Fruit fly (Drosophila melanogaster): ENCODE measurements around the gene SdicA.
A peak's percentile ranks its signal among the peaks of the same experiment; 100 is the strongest.

The SdicA gene

DNA sequence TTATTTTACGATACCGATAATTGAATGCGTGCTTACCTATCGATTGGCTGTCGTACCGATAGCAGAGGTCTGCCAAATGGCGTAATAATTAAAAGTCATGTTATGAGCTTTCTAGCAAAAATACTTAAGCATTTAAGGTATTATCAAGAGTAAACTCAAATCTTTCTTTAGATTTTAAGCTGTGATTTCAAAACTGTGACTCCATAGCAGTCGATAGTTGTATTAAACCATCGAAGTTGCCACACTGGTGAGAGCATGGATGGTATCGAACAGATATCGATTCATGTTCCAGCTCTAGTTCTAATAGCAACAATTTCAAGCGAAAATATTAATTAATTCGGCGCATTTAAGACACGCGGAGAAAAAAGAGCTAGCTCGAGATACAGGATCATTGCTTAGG, 49.3 kb upstream of the SdicA start, which contains the start of the genes CG17068 and Rab10 (continued):
- no peak for TF ChIP-seq Hmr (GFP tag; optimal IDR thresholded peaks at IDR 0.05)
- TF ChIP-seq CoRest (tag; optimal IDR thresholded peaks at IDR 0.05): peak; percentile 7
- TF ChIP-seq mld (GFP tag; IDR thresholded peaks at IDR 0.05; ENCODE audit: partially characterized antibody): peak; percentile 75
- TF ChIP-seq CG14860 (GFP tag; IDR thresholded peaks at IDR 0.05; ENCODE audit: partially characterized antibody): peak; percentile 89
- no peak for TF ChIP-seq Atf3 (GFP tag; optimal IDR thresholded peaks at IDR 0.05)
- no peak for TF ChIP-seq GATAe (GFP tag; conservative IDR thresholded peaks at IDR 0.05)
- peak; percentile 81 for TF ChIP-seq Med (GFP tag)
- TF ChIP-seq sens-2 (GFP tag; IDR thresholded peaks at IDR 0.05): no peak
- peak; percentile 85 for TF ChIP-seq CG7963 (GFP tag; IDR thresholded peaks at IDR 0.05; ENCODE audit: partially characterized antibody)
- TF ChIP-seq gt (GFP tag; IDR thresholded peaks at IDR 0.05): no peak
- TF ChIP-seq phol (tag; optimal IDR thresholded peaks at IDR 0.05): peak; percentile 50
- TF ChIP-seq Usf (GFP tag; optimal IDR thresholded peaks at IDR 0.05): no peak
- TF ChIP-seq CG4617 (GFP tag; optimal IDR thresholded peaks at IDR 0.05; ENCODE audit: borderline replicate concordance): peak; percentile 69
- no peak for TF ChIP-seq tx (GFP tag; optimal IDR thresholded peaks at IDR 0.05)
- peak; percentile 95 for TF ChIP-seq HLH4C (GFP tag; IDR thresholded peaks at IDR 0.05; ENCODE audit: partially characterized antibody)
- TF ChIP-seq Opbp (GFP tag; IDR thresholded peaks at IDR 0.05; ENCODE audit: partially characterized antibody): peak; percentile 80; the same call in 2 of the 3 replicates
- TF ChIP-seq mam (GFP tag; optimal IDR thresholded peaks at IDR 0.05): peak; percentile 32
- peak; percentile 0 for TF ChIP-seq scrt (GFP tag; optimal IDR thresholded peaks at IDR 0.05)
- TF ChIP-seq MBD-R2 (GFP tag; IDR thresholded peaks at IDR 0.05): peak; percentile 63
- TF ChIP-seq CG17829 (tag; optimal IDR thresholded peaks at IDR 0.05): peak; percentile 13

DNA sequence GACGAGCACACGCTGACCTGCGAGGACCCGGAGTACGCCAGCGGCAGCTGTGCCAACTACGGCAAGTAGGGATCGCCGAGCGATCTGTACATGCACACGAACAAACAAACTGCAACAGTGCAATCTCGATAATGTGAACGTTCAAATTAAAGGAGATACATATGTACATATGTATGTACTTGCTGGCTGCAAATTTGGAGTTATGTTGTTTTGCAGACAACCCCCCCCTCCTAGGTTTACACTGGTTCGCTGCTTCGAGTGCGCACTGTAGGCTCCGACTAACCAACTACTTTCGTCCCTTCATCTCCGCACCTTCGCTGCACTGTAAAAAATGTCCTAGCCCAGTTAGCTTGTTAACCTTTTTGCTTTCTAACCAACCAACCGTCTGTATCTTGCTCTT, 46.0 kb upstream of the SdicA start:
- TF ChIP-seq pan (optimal IDR thresholded peaks at IDR 0.05) (no peak), pan (GFP tag; optimal IDR thresholded peaks at IDR 0.05 in 1 of 2, IDR thresholded peaks at IDR 0.05 in 1 of 2) (peak in 1 of 2 experiments; percentile 12), kah (GFP tag; optimal IDR thresholded peaks at IDR 0.05) (no peak), zfh1 (GFP tag; IDR thresholded peaks at IDR 0.05) (0 out of 3 replicates have a peak, but pooled peaks have one; percentile 35), Atf6 (GFP tag; IDR thresholded peaks at IDR 0.05) (no peak), lola (GFP tag; optimal IDR thresholded peaks at IDR 0.05) (no peak), CG8765 (GFP tag; IDR thresholded peaks at IDR 0.05) (peak; percentile 66; the same call in 1 of the 2 replicates), CG17829 (tag; optimal IDR thresholded peaks at IDR 0.05) (peak; percentile 19), dysf (GFP tag; IDR thresholded peaks at IDR 0.05) (peak; percentile 39; the same call in 2 of the 3 replicates), Mrtf (GFP tag; IDR thresholded peaks at IDR 0.05) (no peak), CG2712 (tag; optimal IDR thresholded peaks at IDR 0.05) (peak; percentile 12), grau (tag; optimal IDR thresholded peaks at IDR 0.05) (peak; percentile 69), dmrt11E (tag; optimal IDR thresholded peaks at IDR 0.05) (peak; percentile 31), CG10959 (GFP tag; IDR thresholded peaks at IDR 0.05) (no peak), Ptx1 (GFP tag; IDR thresholded peaks at IDR 0.05) (peak; percentile 48), CG11560 (tag; IDR thresholded peaks at IDR 0.05) (0 out of 3 replicates have a peak, but pooled peaks have one; percentile 22), prd (optimal IDR thresholded peaks at IDR 0.05) (no peak), prd (GFP tag; IDR thresholded peaks at IDR 0.05) (peak; percentile 83; the same call in 2 of the 3 replicates), ci (GFP tag; IDR thresholded peaks at IDR 0.05) (peak; percentile 59; the same call in 1 of the 3 replicates), CG14441 (GFP tag; IDR thresholded peaks at IDR 0.05) (peak; percentile 52; the same call in 1 of the 2 replicates), Ets65A (GFP tag) (peak; percentile 66), tup (GFP tag; optimal IDR thresholded peaks at IDR 0.05) (no peak), ttk (GFP tag; IDR thresholded peaks at IDR 0.05) (peak; percentile 36; the same call in 1 of the 2 replicates), CG17359 (tag; optimal IDR thresholded peaks at IDR 0.05) (no peak), CG11456 (GFP tag; IDR thresholded peaks at IDR 0.05) (0 out of 3 replicates have a peak, but pooled peaks have one; percentile 12), Drgx (GFP tag; IDR thresholded peaks at IDR 0.05) (peak; percentile 36; the same call in 1 of the 2 replicates), dan (GFP tag; IDR thresholded peaks at IDR 0.05) (peak; percentile 53; the same call in 1 of the 2 replicates), Rfx (GFP tag; IDR thresholded peaks at IDR 0.05) (peak; percentile 19; the same call in 1 of the 2 replicates), sob (GFP tag; IDR thresholded peaks at IDR 0.05) (0 out of 2 replicates have a peak, but pooled peaks have one; percentile 12), sens (GFP tag) (peak; percentile 52), CG30020 (tag; optimal IDR thresholded peaks at IDR 0.05) (no peak), lmd (GFP tag; IDR thresholded peaks at IDR 0.05) (peak; percentile 30; the same call in 1 of the 2 replicates)

Measured in whole organism, embryonic.